Worm (Caenorhabditis elegans): ENCODE data around the gene K02E10.7.

DNA sequence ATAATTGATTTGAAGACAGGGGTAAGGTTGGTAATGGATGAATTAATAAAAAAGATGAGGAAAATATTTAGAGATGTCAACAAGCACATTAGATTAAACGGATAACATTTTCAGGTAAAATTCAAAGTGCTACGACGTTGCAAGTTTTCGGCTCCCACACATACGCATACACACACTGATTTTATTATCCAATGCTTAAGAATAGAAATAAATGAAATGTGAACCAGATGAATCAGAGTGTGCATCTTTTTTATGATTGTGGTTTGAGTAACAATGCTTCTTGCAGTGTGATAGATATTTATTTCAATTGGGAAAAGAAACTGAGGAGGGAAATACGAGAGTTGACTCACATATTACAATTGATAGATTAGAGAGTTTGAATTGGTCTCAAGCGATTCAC, 30.4 kb upstream of the K02E10.7 start:
- TF ChIP-seq egl-18 (GFP tag; IDR thresholded peaks at IDR 0.05): no peak
- no peak for TF ChIP-seq lin-40 (tag; optimal IDR thresholded peaks at IDR 0.05)
- TF ChIP-seq snpc-4 (GFP tag; optimal IDR thresholded peaks at IDR 0.05): no peak
- no peak for TF ChIP-seq snpc-4 (tag; optimal IDR thresholded peaks at IDR 0.05)
- no peak for TF ChIP-seq dpl-1 (GFP tag; optimal IDR thresholded peaks at IDR 0.05)
- TF ChIP-seq ama-1 (optimal IDR thresholded peaks at IDR 0.05): no peak
- TF ChIP-seq ama-1 (GFP tag; optimal IDR thresholded peaks at IDR 0.05): no peak
